Worm (Caenorhabditis elegans) whole organism, young adult: ENCODE data around the gene F44G4.6.
A peak's percentile ranks its signal among the peaks of the same experiment; 100 is the strongest.

Experiments used
- B0019.2 ChIP-seq: fragments of 200-800 bp; sonication (Bioruptor generic); conservative IDR thresholded peaks from 2 replicates; pipeline ENCODE4 v1.3.6; 2022; ENCODE audit warnings: missing genetic modification reagents, missing genetic modification characterization, missing compliant biosample characterization
- B0336.3 ChIP-seq: fragments of 200-800 bp; sonication (Bioruptor generic); IDR thresholded peaks from 2 replicates; pipeline ENCODE4 v1.3.6; 2022; ENCODE audit warnings: missing genetic modification characterization, missing compliant biosample characterization
- C17E4.6 ChIP-seq: fragments of 200-800 bp; sonication (Bioruptor generic); IDR thresholded peaks from 2 replicates; pipeline ENCODE4 v1.3.6; 2022; ENCODE audit warnings: missing genetic modification reagents, missing genetic modification characterization, missing compliant biosample characterization
- F10E7.11 ChIP-seq: sonication (generic microtip); optimal IDR thresholded peaks from 2 replicates; lab custom pipeline; 2017; ENCODE audit warnings: mild to moderate bottlenecking, missing genetic modification characterization, moderate library complexity, missing compliant biosample characterization
- F39B2.1 ChIP-seq: fragments of 200-800 bp; sonication (Bioruptor generic); IDR thresholded peaks from 2 replicates; pipeline ENCODE4 v1.3.6; 2022; ENCODE audit warnings: missing genetic modification reagents, missing genetic modification characterization, missing compliant biosample characterization
- F55B11.4 ChIP-seq: sonication (generic microtip); optimal IDR thresholded peaks from 2 replicates; lab custom pipeline; 2016; ENCODE audit warnings: missing compliant biosample characterization, missing genetic modification characterization, borderline replicate concordance; ENCODE audit not compliant: insufficient read depth
- F57C9.4 ChIP-seq: sonication (generic microtip); optimal IDR thresholded peaks from 2 replicates; lab custom pipeline; 2017; ENCODE audit warnings: mild to moderate bottlenecking, missing genetic modification characterization, missing compliant biosample characterization
- T07F8.4 ChIP-seq: sonication (generic microtip); optimal IDR thresholded peaks from 2 replicates; lab custom pipeline; 2016; ENCODE audit warnings: mild to moderate bottlenecking, missing genetic modification characterization, moderate library complexity, missing compliant biosample characterization
- T26A5.8 ChIP-seq: sonication (generic microtip); optimal IDR thresholded peaks from 2 replicates; lab custom pipeline; 2016; ENCODE audit warnings: missing genetic modification characterization, missing compliant biosample characterization
- Y79H2A.3 ChIP-seq: fragments of 200-800 bp; sonication (Bioruptor generic); conservative IDR thresholded peaks from 2 replicates; pipeline ENCODE4 v1.3.6; 2022; ENCODE audit warnings: missing genetic modification reagents, missing genetic modification characterization, missing compliant biosample characterization
- aptf-3 ChIP-seq: fragments of 200-800 bp; sonication (Bioruptor generic); IDR thresholded peaks from 2 replicates; pipeline ENCODE4 v1.3.6; 2022; ENCODE audit warnings: missing genetic modification characterization, missing compliant biosample characterization
- athp-1 ChIP-seq: sonication (generic microtip); optimal IDR thresholded peaks from 2 replicates; lab custom pipeline; 2017; ENCODE audit warnings: mild to moderate bottlenecking, missing genetic modification characterization, missing compliant biosample characterization
- attf-3 ChIP-seq: fragments of 200-800 bp; sonication (Bioruptor generic); conservative IDR thresholded peaks from 2 replicates; pipeline ENCODE4 v1.3.6; 2022; ENCODE audit warnings: missing genetic modification reagents, missing genetic modification characterization, missing compliant biosample characterization
- ccch-3 ChIP-seq: fragments of 200-800 bp; sonication (Bioruptor generic); optimal IDR thresholded peaks from 2 replicates; lab custom pipeline; 2018; ENCODE audit warnings: mild to moderate bottlenecking, missing genetic modification characterization, missing compliant biosample characterization
- ceh-100 ChIP-seq: fragments of 200-800 bp; sonication (Bioruptor generic); IDR thresholded peaks from 2 replicates; pipeline ENCODE4 v1.3.6; 2022; ENCODE audit warnings: missing genetic modification reagents, missing genetic modification characterization, missing compliant biosample characterization
- ceh-27 ChIP-seq: fragments of 200-800 bp; sonication (Bioruptor generic); optimal IDR thresholded peaks from 2 replicates; lab custom pipeline; 2018; ENCODE audit warnings: mild to moderate bottlenecking, missing genetic modification characterization, moderate library complexity, missing compliant biosample characterization
- dpff-1 ChIP-seq: sonication (generic microtip); optimal IDR thresholded peaks from 2 replicates; lab custom pipeline; 2017; ENCODE audit warnings: mild to moderate bottlenecking, missing genetic modification characterization, missing compliant biosample characterization
- dpl-1 ChIP-seq: fragments of 150-350 bp; optimal IDR thresholded peaks from 2 replicates; lab custom pipeline; 2014; ENCODE audit warnings: missing biosample characterization, missing genetic modification reagents, missing genetic modification characterization
- ekl-4 ChIP-seq: fragments of 200-800 bp; sonication (Bioruptor generic); IDR thresholded peaks from 2 replicates; pipeline ENCODE4 v1.3.6; 2022; ENCODE audit warnings: missing genetic modification reagents, missing genetic modification characterization, missing compliant biosample characterization
- him-1 ChIP-seq: sonication (generic microtip); optimal IDR thresholded peaks from 2 replicates; lab custom pipeline; 2016; ENCODE audit warnings: missing genotype, missing genetic modification reagents, missing genetic modification characterization, missing compliant biosample characterization
- hlh-12 ChIP-seq: sonication (generic microtip); optimal IDR thresholded peaks from 2 replicates; lab custom pipeline; 2016; ENCODE audit warnings: missing genetic modification characterization, missing compliant biosample characterization
- hmg-1.2 ChIP-seq: fragments of 200-800 bp; sonication (Bioruptor generic); IDR thresholded peaks from 2 replicates; pipeline ENCODE4 v1.3.6; 2022; ENCODE audit warnings: missing genetic modification reagents, missing genetic modification characterization, missing compliant biosample characterization
- let-526 ChIP-seq: fragments of 200-800 bp; sonication (Bioruptor generic); IDR thresholded peaks from 2 replicates; pipeline ENCODE4 v1.3.6; 2022; ENCODE audit warnings: missing genetic modification reagents, missing genetic modification characterization, missing compliant biosample characterization
- lin-40 ChIP-seq: sonication (generic microtip); optimal IDR thresholded peaks from 2 replicates; lab custom pipeline; 2016; ENCODE audit warnings: missing genetic modification characterization, mild to moderate bottlenecking, missing compliant biosample characterization, missing genotype, missing genetic modification reagents
- madf-6 ChIP-seq: fragments of 200-800 bp; sonication (Bioruptor generic); IDR thresholded peaks from 2 replicates; pipeline ENCODE4 v1.3.6; 2022; ENCODE audit warnings: missing genetic modification reagents, missing genetic modification characterization, missing compliant biosample characterization
- madf-8 ChIP-seq: fragments of 200-800 bp; sonication (Bioruptor generic); conservative IDR thresholded peaks from 2 replicates; pipeline ENCODE4 v1.3.6; 2022; ENCODE audit warnings: missing genetic modification reagents, missing genetic modification characterization, missing compliant biosample characterization
- mcd-1 ChIP-seq: fragments of 200-800 bp; sonication (Bioruptor generic); IDR thresholded peaks from 2 replicates; pipeline ENCODE4 v1.3.6; 2022; ENCODE audit warnings: missing genetic modification reagents, missing genetic modification characterization, missing compliant biosample characterization
- mxl-1 ChIP-seq: sonication (generic microtip); optimal IDR thresholded peaks from 2 replicates; lab custom pipeline; 2016; ENCODE audit warnings: missing genetic modification characterization, missing compliant biosample characterization
- nfya-2 ChIP-seq: fragments of 200-800 bp; sonication (Bioruptor generic); IDR thresholded peaks from 2 replicates; pipeline ENCODE4 v1.3.6; 2022; ENCODE audit warnings: missing genetic modification reagents, missing genetic modification characterization, missing compliant biosample characterization
- pbrm-1 ChIP-seq: fragments of 200-800 bp; sonication (Bioruptor generic); IDR thresholded peaks from 2 replicates; pipeline ENCODE4 v1.3.6; 2022; ENCODE audit warnings: missing genetic modification reagents, missing genetic modification characterization, missing compliant biosample characterization
- pha-4 ChIP-seq: fragments of 150-350 bp; sonication (generic microtip); optimal IDR thresholded peaks from 2 replicates; lab custom pipeline; 2014; ENCODE audit warnings: missing biosample characterization, missing genetic modification reagents, missing genetic modification characterization
- rcor-1 ChIP-seq: fragments of 200-800 bp; sonication (Bioruptor generic); IDR thresholded peaks from 2 replicates; pipeline ENCODE4 v1.3.6; 2022; ENCODE audit warnings: missing genetic modification reagents, missing genetic modification characterization, missing compliant biosample characterization
- repo-1 ChIP-seq: sonication (generic microtip); optimal IDR thresholded peaks from 2 replicates; lab custom pipeline; 2017; ENCODE audit warnings: mild to moderate bottlenecking, missing genetic modification characterization, missing compliant biosample characterization
- rpc-1 ChIP-seq, 2 experiments: fragments of 150-350 bp in 1 of 2; sonication (generic microtip) in 1 of 2; optimal IDR thresholded peaks; 2 replicates each; lab custom pipeline; 2014 to 2018; ENCODE audit warnings: missing biosample characterization in 1 of 2, missing genetic modification characterization in 1 of 2, missing genetic modification reagents in 1 of 2, missing genotype in 1 of 2
- snpc-1.1 ChIP-seq: sonication (generic microtip); optimal IDR thresholded peaks from 2 replicates; lab custom pipeline; 2017; ENCODE audit warnings: missing genetic modification characterization, mild to moderate bottlenecking, missing compliant biosample characterization, antibody characterized with exemption, moderate library complexity, missing genotype, missing genetic modification reagents; ENCODE audit not compliant: insufficient read depth
- snpc-4 ChIP-seq, 5 experiments: fragments of 150-350 bp in 1 of 5; sonication (generic microtip) in 4 of 5; optimal IDR thresholded peaks; 2 replicates each; lab custom pipeline; 2014 to 2018; ENCODE audit warnings: missing genetic modification characterization in 5 of 5, missing biosample characterization in 3 of 5, antibody characterized with exemption in 2 of 5, mild to moderate bottlenecking in 2 of 5, missing compliant biosample characterization in 2 of 5, missing genotype in 2 of 5, moderate library complexity in 2 of 5, missing genetic modification reagents in 1 of 5
- somi-1 ChIP-seq: fragments of 200-800 bp; sonication (Bioruptor generic); optimal IDR thresholded peaks from 2 replicates; lab custom pipeline; 2018; ENCODE audit warnings: mild to moderate bottlenecking, missing genetic modification characterization, missing compliant biosample characterization
- tbp1 ChIP-seq: fragments of 200-800 bp; sonication (Bioruptor generic); optimal IDR thresholded peaks from 2 replicates; lab custom pipeline; 2018; ENCODE audit warnings: mild to moderate bottlenecking, missing genetic modification characterization, missing compliant biosample characterization
- tbx-9 ChIP-seq: sonication (generic microtip); optimal IDR thresholded peaks from 2 replicates; lab custom pipeline; 2016; ENCODE audit warnings: borderline replicate concordance, missing genetic modification characterization, inconsistent platforms, missing compliant biosample characterization
- ztf-18 ChIP-seq: sonication (generic microtip); optimal IDR thresholded peaks from 2 replicates; lab custom pipeline; 2016; ENCODE audit warnings: missing genotype, mild to moderate bottlenecking, missing genetic modification characterization, missing compliant biosample characterization
- ztf-22 ChIP-seq: fragments of 200-800 bp; sonication (Bioruptor generic); optimal IDR thresholded peaks from 2 replicates; lab custom pipeline; 2018; ENCODE audit warnings: mild to moderate bottlenecking, missing genetic modification characterization, moderate library complexity, missing compliant biosample characterization
- ztf-25 ChIP-seq: fragments of 200-800 bp; sonication (Bioruptor generic); IDR thresholded peaks from 2 replicates; pipeline ENCODE4 v1.3.6; 2022; ENCODE audit warnings: missing genetic modification reagents, missing genetic modification characterization, missing compliant biosample characterization
- ztf-6 ChIP-seq: fragments of 200-800 bp; sonication (Bioruptor generic); IDR thresholded peaks from 2 replicates; pipeline ENCODE4 v1.3.6; 2022; ENCODE audit warnings: missing genetic modification reagents, missing genetic modification characterization, missing compliant biosample characterization

Gene F44G4.6

DNA sequence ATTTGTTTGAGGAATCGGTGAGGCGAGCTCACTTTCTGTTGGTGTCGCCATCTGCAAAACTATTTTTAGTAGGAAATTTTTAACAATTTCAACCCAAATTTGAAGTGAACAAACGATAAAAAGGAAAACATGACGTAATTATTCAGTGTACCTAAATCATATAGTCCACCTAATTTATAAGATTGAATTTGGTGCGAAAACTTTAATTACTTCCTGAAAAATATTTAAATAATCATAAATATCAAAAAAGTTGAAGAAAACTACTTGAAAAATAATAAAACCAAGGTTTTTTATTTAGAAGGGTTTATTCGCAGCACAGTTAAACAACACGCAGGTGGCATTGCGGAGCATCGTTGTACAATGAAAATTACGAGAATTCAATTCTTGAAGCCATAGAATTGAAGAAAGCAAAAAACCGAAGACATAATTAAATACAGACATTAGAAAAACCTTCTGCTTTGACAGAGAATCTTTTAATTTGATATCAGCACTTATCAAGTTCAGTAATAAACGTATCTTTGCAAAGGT, 28.0 kb downstream of the F44G4.6 start, which contains the start of gene tomm-40:
TSS of gene tomm-40 (minus strand) at position 51 of the 528 bp plus-strand sequence.
- TF ChIP-seq attf-3 (GFP tag; lab: Robert Waterston, UW) (peak; percentile 93), ceh-27 (GFP tag; lab: Kevin White, UChicago) (no peak)

DNA sequence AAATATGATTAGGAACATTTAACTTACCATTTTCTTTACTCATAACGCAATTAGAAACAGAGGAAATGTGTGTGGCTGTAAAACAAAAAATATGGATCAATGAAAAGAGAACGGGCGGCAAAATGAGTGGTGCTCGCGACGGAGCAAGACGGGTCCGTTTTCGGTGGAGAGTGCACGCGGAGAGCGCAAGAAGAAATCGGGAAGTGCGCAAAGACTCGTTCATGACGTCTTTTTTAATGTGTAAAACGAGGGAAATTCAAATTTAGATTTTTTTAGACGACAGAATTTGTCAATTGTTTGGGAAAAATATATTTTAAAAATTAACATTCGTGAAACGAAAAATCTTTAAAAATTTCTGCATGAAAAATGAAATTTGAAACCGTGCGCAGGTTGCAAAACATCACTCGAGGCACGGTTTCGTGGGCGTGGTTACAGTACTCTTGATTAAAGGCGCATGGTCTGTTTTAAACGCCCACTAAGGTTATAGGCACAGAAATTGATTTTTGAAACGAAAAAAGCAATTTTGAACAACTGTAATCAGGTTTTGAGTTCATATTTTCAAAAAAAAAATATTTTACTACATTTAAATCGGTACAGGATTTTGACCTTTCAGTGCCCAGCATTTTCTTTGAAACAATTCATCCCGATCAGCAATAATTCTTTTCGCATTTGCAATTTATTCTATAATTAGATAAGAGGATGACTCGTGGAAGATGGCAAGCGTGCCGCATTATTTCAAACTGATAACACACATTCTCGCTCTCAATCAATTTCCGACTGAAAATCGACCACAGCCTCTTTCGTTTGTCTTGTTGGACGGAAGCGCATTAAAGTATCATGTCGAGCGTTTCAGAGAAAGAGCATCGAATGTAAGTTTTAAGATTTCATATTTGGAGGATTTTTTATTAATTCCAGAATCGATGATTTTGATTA, 32.1 kb downstream of the F44G4.6 start, which contains the start of the genes szy-20 and C18E9.5:
TSS of gene szy-20 (minus strand) at position 83 of the 933 bp plus-strand sequence.
TSS of gene C18E9.5 (plus strand) at position 730 of the 933 bp plus-strand sequence.
- TF ChIP-seq lin-40 (tag; lab: Kevin White, UChicago) = peak; percentile 71
- TF ChIP-seq somi-1 (GFP tag; lab: Kevin White, UChicago) = no peak
- no peak for TF ChIP-seq B0019.2 (GFP tag; lab: Robert Waterston, UW)
- no peak for TF ChIP-seq pha-4 (tag; lab: Kevin White, UChicago)
- TF ChIP-seq attf-3 (GFP tag; lab: Robert Waterston, UW) = peak; percentile 75
- no peak for TF ChIP-seq F57C9.4
- TF ChIP-seq mxl-1 = no peak
- no peak for TF ChIP-seq rcor-1 (GFP tag; lab: Robert Waterston, UW)
- TF ChIP-seq F55B11.4 (tag; lab: Kevin White, UChicago) = no peak
- TF ChIP-seq Y79H2A.3 (GFP tag; lab: Robert Waterston, UW) = no peak
- peak; percentile 46 for TF ChIP-seq him-1
- no peak for TF ChIP-seq T07F8.4
- 0 out of 2 replicates have a peak, but pooled peaks have one; percentile 38 for TF ChIP-seq B0336.3 (GFP tag; lab: Robert Waterston, UW)
- TF ChIP-seq pbrm-1 (GFP tag; lab: Robert Waterston, UW) = 0 out of 2 replicates have a peak, but pooled peaks have one; percentile 53
- peak; percentile 81 for TF ChIP-seq mcd-1 (GFP tag; lab: Robert Waterston, UW)
- TF ChIP-seq F39B2.1 = no peak
- TF ChIP-seq dpff-1 (tag; lab: Kevin White, UChicago) = no peak
- TF ChIP-seq let-526 (GFP tag; lab: Robert Waterston, UW) = no peak
- TF ChIP-seq hmg-1.2 (GFP tag; lab: Robert Waterston, UW) = peak; percentile 47
- no peak for TF ChIP-seq ztf-22 (GFP tag; lab: Kevin White, UChicago)
- peak; percentile 94 for TF ChIP-seq madf-6 (GFP tag; lab: Robert Waterston, UW)
- no peak for TF ChIP-seq nfya-2 (GFP tag; lab: Robert Waterston, UW)
- peak; percentile 41 for TF ChIP-seq athp-1 (tag; lab: Kevin White, UChicago)
- TF ChIP-seq hlh-12 (tag; lab: Kevin White, UChicago) = no peak
- no peak for TF ChIP-seq C17E4.6 (GFP tag; lab: Robert Waterston, UW)
- TF ChIP-seq ztf-6 (GFP tag; lab: Robert Waterston, UW) = no peak
- TF ChIP-seq ceh-100 (GFP tag; lab: Robert Waterston, UW) = peak; percentile 51
- TF ChIP-seq aptf-3 (GFP tag; lab: Robert Waterston, UW) = no peak
- TF ChIP-seq ekl-4 (GFP tag; lab: Robert Waterston, UW) = no peak
- TF ChIP-seq rpc-1 (optimal IDR thresholded peaks at IDR 0.05; lab: Kevin White, UChicago) = no peak
- TF ChIP-seq rpc-1 (tag; optimal IDR thresholded peaks at IDR 0.05; lab: Kevin White, UChicago) = no peak
- TF ChIP-seq F10E7.11 = no peak
- no peak for TF ChIP-seq snpc-4 (GFP tag; optimal IDR thresholded peaks at IDR 0.05; lab: Kevin White, UChicago)
- TF ChIP-seq snpc-4 (tag; optimal IDR thresholded peaks at IDR 0.05; lab: Kevin White, UChicago) = peak in 1 of 4 experiments; percentile 35
- TF ChIP-seq T26A5.8 (tag; lab: Kevin White, UChicago) = no peak
- no peak for TF ChIP-seq ztf-25 (GFP tag; lab: Robert Waterston, UW)
- TF ChIP-seq madf-8 (GFP tag; lab: Robert Waterston, UW) = peak; percentile 88
- peak; percentile 93 for TF ChIP-seq ztf-18 (tag; lab: Kevin White, UChicago)
- no peak for TF ChIP-seq ccch-3
- peak; percentile 82 for TF ChIP-seq dpl-1 (GFP tag; lab: Kevin White, UChicago)
- TF ChIP-seq tbp1 = peak; percentile 10
- TF ChIP-seq snpc-1.1 (tag; lab: Kevin White, UChicago) = peak; percentile 26
- no peak for TF ChIP-seq tbx-9
- peak; percentile 23 for TF ChIP-seq repo-1
